Worm (Caenorhabditis elegans): ENCODE results near the gene clec-141.

DNA sequence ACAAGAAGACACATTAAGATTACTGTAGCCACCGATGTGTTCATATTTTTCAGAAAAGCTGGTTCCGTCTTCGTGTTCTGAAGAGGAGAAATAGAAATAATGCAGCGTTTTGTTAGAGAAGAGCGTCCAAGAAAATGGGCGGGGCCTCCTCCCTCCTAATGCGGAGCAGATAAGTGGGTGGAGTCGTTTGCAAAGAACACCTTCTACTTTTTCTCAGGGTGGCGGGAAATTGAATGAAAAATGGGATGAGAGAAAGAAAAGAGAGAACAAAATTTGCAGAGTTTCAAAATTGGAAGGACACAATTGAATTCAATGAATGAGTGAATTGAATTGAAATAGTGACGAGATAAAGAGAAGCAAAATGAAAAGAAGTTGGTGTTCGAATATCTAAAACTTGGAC lies 41.8 kb downstream of the clec-141 start, which contains the start of gene F09E5.16:
- no peak for TF ChIP-seq mdl-1 (tag; optimal IDR thresholded peaks at IDR 0.05)
- TF ChIP-seq snpc-4 (tag; optimal IDR thresholded peaks at IDR 0.05) = no peak
- no peak for TF ChIP-seq skn-1 (tag; optimal IDR thresholded peaks at IDR 0.05)
- TF ChIP-seq pqm-1 (tag; optimal IDR thresholded peaks at IDR 0.05) = no peak
- no peak for TF ChIP-seq blmp-1 (tag; optimal IDR thresholded peaks at IDR 0.05)

Measured in whole organism, L1 larva.